Worm (Caenorhabditis elegans) whole organism, L2 larva: ENCODE measurements around the gene srx-122.

ENCODE experiments used
- ama-1 ChIP-seq: fragments of 150-350 bp; optimal IDR thresholded peaks from 2 replicates; lab custom pipeline; 2018; ENCODE audit warnings: inconsistent platforms
- blmp-1 ChIP-seq: sonication (generic microtip); optimal IDR thresholded peaks from 2 replicates; lab custom pipeline; 2017; ENCODE audit warnings: missing genetic modification characterization, mild to moderate bottlenecking, missing compliant biosample characterization, antibody characterized with exemption, moderate library complexity; ENCODE audit not compliant: insufficient read depth
- lin-39 ChIP-seq: fragments of 150-350 bp; optimal IDR thresholded peaks from 2 replicates; lab custom pipeline; 2014; ENCODE audit warnings: missing biosample characterization, missing genetic modification reagents, missing genetic modification characterization
- nhr-10 ChIP-seq: sonication (generic microtip); optimal IDR thresholded peaks from 2 replicates; lab custom pipeline; 2017; ENCODE audit warnings: missing biosample characterization, missing genetic modification characterization
- nhr-77 ChIP-seq: fragments of 150-350 bp; optimal IDR thresholded peaks from 2 replicates; lab custom pipeline; 2014; ENCODE audit warnings: missing biosample characterization, missing genetic modification characterization

DNA sequence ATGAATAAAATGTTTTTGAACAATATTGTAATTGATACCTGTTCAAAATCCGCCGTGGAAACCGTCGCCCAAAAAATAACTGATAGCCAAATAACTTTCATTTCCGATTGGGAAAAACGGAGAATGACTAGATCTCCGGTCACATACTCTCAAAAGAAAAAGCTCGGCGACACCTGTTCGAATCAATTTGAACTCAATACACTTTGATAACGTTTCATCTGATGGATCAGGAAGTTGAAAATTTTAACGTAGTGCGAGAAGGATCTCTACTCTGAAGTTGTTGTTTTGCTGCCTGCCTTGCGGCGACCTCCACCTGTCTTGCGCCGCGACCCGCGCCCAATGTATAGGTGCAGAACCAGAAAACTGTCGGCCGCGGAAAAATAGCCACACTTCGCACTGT is 24.5 kb downstream of the srx-122 start, which contains the start of gene T28A11.20:
- TF ChIP-seq nhr-77 (tag; lab: Kevin White, UChicago), result no peak
- no peak for TF ChIP-seq lin-39 (tag; lab: Kevin White, UChicago)
- TF ChIP-seq blmp-1 (tag; lab: Kevin White, UChicago), result no peak
- TF ChIP-seq ama-1 (lab: Kevin White, UChicago), result no peak
- no peak for TF ChIP-seq nhr-10
